Worm (Caenorhabditis elegans) whole organism, dauer: ENCODE data around the gene F56C3.1.

Experiments used
- unc-62 ChIP-seq: sonication (generic microtip); optimal IDR thresholded peaks from 2 replicates; lab custom pipeline; 2017; ENCODE audit warnings: missing biosample characterization, missing genetic modification reagents, missing genetic modification characterization

F56C3.1 gene

ce11 chrX:1437097-1437496 lies 50.0 kb downstream of the F56C3.1 start:
- TF ChIP-seq unc-62 = no peak
